Worm (Caenorhabditis elegans): ENCODE data around the gene sorf-2.

The sorf-2 gene

ce11 chrIII:5305725-5306124 lies 20.7 kb upstream of the sorf-2 start (continued):
- TF ChIP-seq lin-39 (tag; optimal IDR thresholded peaks at IDR 0.05): no peak

ce11 chrIII:5308278-5308677 lies 18.1 kb upstream of the sorf-2 start, which contains the start of gene mog-3:
mog-3 (plus strand) TSS chrIII:5308596.
- TF ChIP-seq lin-39 (tag; optimal IDR thresholded peaks at IDR 0.05): no peak
- no peak for TF ChIP-seq nhr-23 (tag; optimal IDR thresholded peaks at IDR 0.05)
- peak; percentile 36 to 77 for TF ChIP-seq lsy-2 (tag; optimal IDR thresholded peaks at IDR 0.05)
- TF ChIP-seq lin-11 (tag; optimal IDR thresholded peaks at IDR 0.05): peak; percentile 52
- TF ChIP-seq nhr-25 (tag; optimal IDR thresholded peaks at IDR 0.05): peak; percentile 45
- TF ChIP-seq mdl-1 (tag; optimal IDR thresholded peaks at IDR 0.05): no peak
- TF ChIP-seq unc-62 (GFP tag; optimal IDR thresholded peaks at IDR 0.05): no peak
- no peak for TF ChIP-seq elt-3 (tag; optimal IDR thresholded peaks at IDR 0.05)
- no peak for TF ChIP-seq ztf-11 (tag; optimal IDR thresholded peaks at IDR 0.05)
- TF ChIP-seq elt-1 (tag; optimal IDR thresholded peaks at IDR 0.05): no peak
- no peak for TF ChIP-seq snpc-4 (tag; optimal IDR thresholded peaks at IDR 0.05)
- peak; percentile 62 for TF ChIP-seq crh-2 (tag; optimal IDR thresholded peaks at IDR 0.05)
- peak; percentile 20 for TF ChIP-seq nhr-21 (tag; optimal IDR thresholded peaks at IDR 0.05)
- TF ChIP-seq unc-39 (tag; optimal IDR thresholded peaks at IDR 0.05): no peak
- TF ChIP-seq sma-9 (GFP tag; optimal IDR thresholded peaks at IDR 0.05): peak; percentile 74
- TF ChIP-seq sma-9 (tag; optimal IDR thresholded peaks at IDR 0.05): no peak
- TF ChIP-seq mbf-1 (tag; optimal IDR thresholded peaks at IDR 0.05): no peak
- no peak for TF ChIP-seq Y55F3AM.14 (GFP tag; optimal IDR thresholded peaks at IDR 0.05)
- TF ChIP-seq ceh-82 (tag; optimal IDR thresholded peaks at IDR 0.05): no peak
- no peak for TF ChIP-seq nhr-12 (tag; optimal IDR thresholded peaks at IDR 0.05)
- TF ChIP-seq nhr-129 (tag; optimal IDR thresholded peaks at IDR 0.05): peak; percentile 35
- peak; percentile 55 for TF ChIP-seq sma-3 (GFP tag; optimal IDR thresholded peaks at IDR 0.05)
- no peak for TF ChIP-seq alr-1 (tag; optimal IDR thresholded peaks at IDR 0.05)
- no peak for TF ChIP-seq ZK546.5 (tag; optimal IDR thresholded peaks at IDR 0.05)
- no peak for TF ChIP-seq ztf-4 (tag; optimal IDR thresholded peaks at IDR 0.05)
- peak; percentile 9 for TF ChIP-seq fos-1 (tag; optimal IDR thresholded peaks at IDR 0.05)
- no peak for TF ChIP-seq dmd-4 (tag; optimal IDR thresholded peaks at IDR 0.05)
- no peak for TF ChIP-seq zag-1 (tag; optimal IDR thresholded peaks at IDR 0.05)
- no peak for TF ChIP-seq R02D3.7 (tag; optimal IDR thresholded peaks at IDR 0.05)
- no peak for TF ChIP-seq blmp-1 (tag; optimal IDR thresholded peaks at IDR 0.05; ENCODE audit: insufficient read depth)
- TF ChIP-seq ama-1 (optimal IDR thresholded peaks at IDR 0.05): peak; percentile 54
- TF ChIP-seq egl-27 (tag; optimal IDR thresholded peaks at IDR 0.05): no peak
- peak; percentile 76 for TF ChIP-seq unc-55 (GFP tag; optimal IDR thresholded peaks at IDR 0.05)
- TF ChIP-seq peb-1 (tag; optimal IDR thresholded peaks at IDR 0.05): no peak
- no peak for TF ChIP-seq nhr-11 (tag; optimal IDR thresholded peaks at IDR 0.05)
- no peak for TF ChIP-seq ceh-16 (tag; optimal IDR thresholded peaks at IDR 0.05)
- no peak for TF ChIP-seq skn-1 (tag; optimal IDR thresholded peaks at IDR 0.05)
- peak; percentile 93 for TF ChIP-seq gmeb-1 (tag; optimal IDR thresholded peaks at IDR 0.05)
- peak; percentile 75 for TF ChIP-seq C34F6.9 (tag; optimal IDR thresholded peaks at IDR 0.05)
- no peak for TF ChIP-seq aly-2 (tag; optimal IDR thresholded peaks at IDR 0.05)
- peak; percentile 66 for TF ChIP-seq F13H6.1 (tag; optimal IDR thresholded peaks at IDR 0.05)
- TF ChIP-seq ztf-1 (GFP tag; conservative IDR thresholded peaks at IDR 0.05): no peak
- no peak for TF ChIP-seq sem-4 (tag; optimal IDR thresholded peaks at IDR 0.05)
- no peak for TF ChIP-seq mab-5 (tag; optimal IDR thresholded peaks at IDR 0.05)
- no peak for TF ChIP-seq nhr-6 (tag; optimal IDR thresholded peaks at IDR 0.05)
- TF ChIP-seq nhr-77 (tag; optimal IDR thresholded peaks at IDR 0.05): no peak
- TF ChIP-seq lin-13 (GFP tag; optimal IDR thresholded peaks at IDR 0.05): peak; percentile 52
- no peak for TF ChIP-seq nhr-10 (tag; optimal IDR thresholded peaks at IDR 0.05)
- TF ChIP-seq nhr-237 (tag; optimal IDR thresholded peaks at IDR 0.05): no peak

All from whole organism, L2 larva.